Fruit fly (Drosophila melanogaster) whole organism, embryonic: ENCODE data around the gene CG17154.
A peak's percentile ranks its signal among the peaks of the same experiment; 100 is the strongest.

ENCODE experiments used
- CG10543 ChIP-seq: fragments of 200-800 bp; sonication (Bioruptor generic); optimal IDR thresholded peaks from 3 replicates; lab custom pipeline; 2017; ENCODE audit warnings: missing biosample characterization, mild to moderate bottlenecking, missing genetic modification characterization, moderate library complexity
- CG12744 ChIP-seq: fragments of 200-800 bp; sonication (Bioruptor generic); optimal IDR thresholded peaks from 2 replicates; lab custom pipeline; 2016; ENCODE audit warnings: missing biosample characterization, missing genetic modification characterization
- CG14667 ChIP-seq: fragments of 200-800 bp; sonication (Bioruptor generic); IDR thresholded peaks from 2 replicates; pipeline ENCODE4 v1.3.6; 2022; ENCODE audit warnings: missing biosample characterization, missing genetic modification characterization
- CG14860 ChIP-seq: fragments of 200-800 bp; sonication (Bioruptor generic); IDR thresholded peaks from 3 replicates; pipeline ENCODE4 v1.3.6; 2022; ENCODE audit warnings: missing biosample characterization, missing genetic modification characterization; ENCODE audit not compliant: partially characterized antibody
- CG15696 ChIP-seq: fragments of 200-800 bp; sonication (Bioruptor generic); optimal IDR thresholded peaks from 2 replicates; lab custom pipeline; 2019; ENCODE audit warnings: missing biosample characterization, mild to moderate bottlenecking, missing genetic modification characterization, moderate library complexity
- CG1603 ChIP-seq: fragments of 200-800 bp; sonication (Bioruptor generic); optimal IDR thresholded peaks from 2 replicates; lab custom pipeline; 2019; ENCODE audit warnings: missing biosample characterization, mild to moderate bottlenecking, missing genetic modification characterization, moderate library complexity
- CG16815 ChIP-seq: fragments of 200-800 bp; sonication (Bioruptor generic); optimal IDR thresholded peaks from 3 replicates; lab custom pipeline; 2017; ENCODE audit warnings: missing biosample characterization, mild to moderate bottlenecking, missing genetic modification characterization
- CG17385 ChIP-seq: fragments of 200-800 bp; sonication (Bioruptor generic); optimal IDR thresholded peaks from 3 replicates; lab custom pipeline; 2018; ENCODE audit warnings: missing biosample characterization, mild to moderate bottlenecking, missing genetic modification characterization
- CG18599 ChIP-seq: fragments of 200-800 bp; sonication (Bioruptor generic); optimal IDR thresholded peaks from 3 replicates; lab custom pipeline; 2017; ENCODE audit warnings: missing biosample characterization, missing genetic modification characterization, mild to moderate bottlenecking, moderate library complexity, missing genetic modification reagents
- CG2202 ChIP-seq: fragments of 200-800 bp; sonication (Bioruptor generic); optimal IDR thresholded peaks from 2 replicates; lab custom pipeline; 2018; ENCODE audit warnings: missing biosample characterization, mild to moderate bottlenecking, missing genetic modification characterization
- CG31224 ChIP-seq: fragments of 200-800 bp; sonication (Bioruptor generic); IDR thresholded peaks from 2 replicates; pipeline ENCODE4 v1.3.6; 2022; ENCODE audit warnings: missing biosample characterization, missing genetic modification characterization
- CG31365 ChIP-seq: fragments of 200-800 bp; sonication (Bioruptor generic); optimal IDR thresholded peaks from 2 replicates; lab custom pipeline; 2018; ENCODE audit warnings: missing biosample characterization, mild to moderate bottlenecking, missing genetic modification characterization
- CG33557 ChIP-seq: fragments of 200-800 bp; sonication (Bioruptor generic); optimal IDR thresholded peaks from 2 replicates; lab custom pipeline; 2019; ENCODE audit warnings: missing biosample characterization, mild to moderate bottlenecking, missing genetic modification characterization, moderate library complexity
- CG4424 ChIP-seq: fragments of 200-800 bp; sonication (Bioruptor generic); optimal IDR thresholded peaks from 3 replicates; lab custom pipeline; 2016; ENCODE audit warnings: missing biosample characterization, missing genetic modification characterization
- CG5180 ChIP-seq: fragments of 200-800 bp; sonication (Bioruptor generic); optimal IDR thresholded peaks from 3 replicates; lab custom pipeline; 2017; ENCODE audit warnings: missing biosample characterization, missing genetic modification characterization, mild to moderate bottlenecking, moderate library complexity, missing genetic modification reagents
- CG6272 ChIP-seq: fragments of 200-800 bp; sonication (Bioruptor generic); IDR thresholded peaks from 2 replicates; pipeline ENCODE4 v1.3.6; 2022; ENCODE audit warnings: missing biosample characterization, missing genetic modification characterization
- CG7839 ChIP-seq: fragments of 200-800 bp; sonication (Bioruptor generic); optimal IDR thresholded peaks from 3 replicates; lab custom pipeline; 2018; ENCODE audit warnings: missing biosample characterization, mild to moderate bottlenecking, missing genetic modification characterization, moderate library complexity
- CG9437 ChIP-seq: fragments of 200-800 bp; sonication (Bioruptor generic); optimal IDR thresholded peaks from 2 replicates; lab custom pipeline; 2018; ENCODE audit warnings: missing biosample characterization, mild to moderate bottlenecking, missing genetic modification characterization
- Camta ChIP-seq: fragments of 200-800 bp; sonication (Bioruptor generic); optimal IDR thresholded peaks from 2 replicates; lab custom pipeline; 2016; ENCODE audit warnings: missing biosample characterization, missing genetic modification characterization
- D19A ChIP-seq: fragments of 200-800 bp; optimal IDR thresholded peaks from 3 replicates; lab custom pipeline; 2019; ENCODE audit warnings: missing biosample characterization, mild to moderate bottlenecking, missing genetic modification characterization, moderate library complexity
- Dek ChIP-seq: fragments of 200-800 bp; sonication (Bioruptor generic); optimal IDR thresholded peaks from 3 replicates; lab custom pipeline; 2019; ENCODE audit warnings: missing biosample characterization, mild to moderate bottlenecking, missing genetic modification characterization, moderate library complexity
- Gug ChIP-seq: fragments of 200-800 bp; sonication (Bioruptor generic); IDR thresholded peaks from 4 replicates; pipeline ENCODE4 v1.3.6; 2022; ENCODE audit warnings: missing biosample characterization, missing genetic modification characterization
- H15 ChIP-seq: fragments of 200-800 bp; sonication (Bioruptor generic); IDR thresholded peaks from 3 replicates; pipeline ENCODE4 v1.3.6; 2022; ENCODE audit warnings: missing biosample characterization, missing genetic modification characterization
- HmgZ ChIP-seq: fragments of 200-800 bp; sonication (Bioruptor generic); optimal IDR thresholded peaks from 2 replicates; lab custom pipeline; 2018; ENCODE audit warnings: missing biosample characterization, mild to moderate bottlenecking, missing genetic modification characterization
- Hr51 ChIP-seq, 2 experiments: fragments of 200-800 bp; sonication (Bioruptor generic); optimal IDR thresholded peaks; 2 replicates in 1 of 2; 3 replicates in 1 of 2; lab custom pipeline; 2016 to 2018; ENCODE audit warnings: missing biosample characterization in 2 of 2, missing genetic modification characterization in 2 of 2, mild to moderate bottlenecking in 1 of 2, moderate library complexity in 1 of 2
- MTF-1 ChIP-seq: fragments of 200-800 bp; sonication (Bioruptor generic); optimal IDR thresholded peaks from 2 replicates; lab custom pipeline; 2018; ENCODE audit warnings: missing biosample characterization, mild to moderate bottlenecking, missing genetic modification characterization, borderline replicate concordance
- NC2α ChIP-seq: fragments of 200-800 bp; sonication (Bioruptor generic); optimal IDR thresholded peaks from 2 replicates; lab custom pipeline; 2016; ENCODE audit warnings: missing biosample characterization, missing genetic modification characterization
- Scr ChIP-seq: fragments of 200-800 bp; sonication (Bioruptor generic); IDR thresholded peaks from 2 replicates; pipeline ENCODE4 v1.3.6; 2022; ENCODE audit warnings: missing biosample characterization, missing genetic modification characterization; ENCODE audit not compliant: partially characterized antibody
- Stat92E ChIP-seq, 3 experiments: fragments of >200 bp in 2 of 3; fragments of 200-800 bp in 1 of 3; sonication (Bioruptor generic) in 1 of 3; optimal IDR thresholded peaks; 2 replicates each; lab custom pipeline; 2017 to 2019; ENCODE audit warnings: missing biosample characterization in 3 of 3, missing genetic modification characterization in 3 of 3, mild to moderate bottlenecking in 1 of 3, moderate library complexity in 1 of 3
- ase ChIP-seq: fragments of 200-800 bp; sonication (Bioruptor generic); IDR thresholded peaks from 3 replicates; pipeline ENCODE4 v1.3.6; 2022; ENCODE audit warnings: missing biosample characterization, missing genetic modification characterization
- corto ChIP-seq: fragments of 200-800 bp; sonication (Bioruptor generic); optimal IDR thresholded peaks from 2 replicates; lab custom pipeline; 2016; ENCODE audit warnings: missing biosample characterization, mild to moderate bottlenecking, missing genetic modification characterization, moderate library complexity
- exex ChIP-seq: fragments of 200-800 bp; sonication (Bioruptor generic); optimal IDR thresholded peaks from 4 replicates; lab custom pipeline; 2018; ENCODE audit warnings: missing biosample characterization, mild to moderate bottlenecking, missing genetic modification characterization, moderate library complexity
- h ChIP-seq: fragments of >200 bp; optimal IDR thresholded peaks from 2 replicates; lab custom pipeline; 2017
- hth ChIP-seq: fragments of >200 bp; optimal IDR thresholded peaks from 2 replicates; lab custom pipeline; 2017; ENCODE audit warnings: inconsistent platforms
- insv ChIP-seq, 2 experiments: fragments of 200-800 bp; sonication (Bioruptor generic); optimal IDR thresholded peaks; 3 replicates each; lab custom pipeline; 2016 to 2018; ENCODE audit warnings: missing biosample characterization in 2 of 2, missing genetic modification characterization in 2 of 2
- lov ChIP-seq, 2 experiments: fragments of 200-800 bp in 1 of 2; fragments of >200 bp in 1 of 2; sonication (Bioruptor generic) in 1 of 2; IDR thresholded peaks in 1 of 2; optimal IDR thresholded peaks in 1 of 2; 2 replicates in 1 of 2; 3 replicates in 1 of 2; pipeline versions ENCODE4 v1.3.6 to Lab custom; 2017 to 2022; ENCODE audit warnings: missing biosample characterization in 1 of 2, missing genetic modification characterization in 1 of 2
- mld ChIP-seq: fragments of 200-800 bp; sonication (Bioruptor generic); IDR thresholded peaks from 3 replicates; pipeline ENCODE4 v1.3.6; 2022; ENCODE audit warnings: missing biosample characterization, missing genetic modification characterization; ENCODE audit not compliant: partially characterized antibody
- nerfin-1 ChIP-seq: fragments of 200-800 bp; sonication (Bioruptor generic); optimal IDR thresholded peaks from 3 replicates; lab custom pipeline; 2019; ENCODE audit warnings: missing biosample characterization, mild to moderate bottlenecking, missing genetic modification characterization, moderate library complexity
- nmo ChIP-seq: fragments of 200-800 bp; sonication (Bioruptor generic); optimal IDR thresholded peaks from 2 replicates; lab custom pipeline; 2018; ENCODE audit warnings: missing biosample characterization, mild to moderate bottlenecking, missing genetic modification characterization, moderate library complexity
- onecut ChIP-seq: fragments of 200-800 bp; sonication (Bioruptor generic); IDR thresholded peaks from 2 replicates; pipeline ENCODE4 v1.3.6; 2022; ENCODE audit warnings: missing biosample characterization, missing genetic modification characterization
- pb ChIP-seq: fragments of 200-800 bp; sonication (Bioruptor generic); optimal IDR thresholded peaks from 3 replicates; lab custom pipeline; 2016; ENCODE audit warnings: missing biosample characterization, missing genetic modification characterization
- prd ChIP-seq, 3 experiments: fragments of >200 bp in 2 of 3; fragments of 200-800 bp in 1 of 3; sonication (Bioruptor generic) in 1 of 3; optimal IDR thresholded peaks in 2 of 3; IDR thresholded peaks in 1 of 3; 2 replicates in 2 of 3; 3 replicates in 1 of 3; pipeline versions ENCODE4 v1.3.6 to Lab custom; 2017 to 2022; ENCODE audit warnings: missing biosample characterization in 1 of 3, missing genetic modification characterization in 1 of 3
- repo ChIP-seq: fragments of 200-800 bp; sonication (Bioruptor generic); optimal IDR thresholded peaks from 2 replicates; lab custom pipeline; 2016; ENCODE audit warnings: missing biosample characterization, missing genetic modification characterization
- rib ChIP-seq: fragments of 200-800 bp; sonication (Bioruptor generic); IDR thresholded peaks from 2 replicates; pipeline ENCODE4 v1.3.6; 2022; ENCODE audit warnings: missing biosample characterization, missing genetic modification characterization
- sc ChIP-seq, 3 experiments: fragments of >200 bp in 2 of 3; fragments of 200-800 bp in 1 of 3; sonication (Bioruptor generic) in 1 of 3; optimal IDR thresholded peaks; 2 replicates in 2 of 3; 3 replicates in 1 of 3; lab custom pipeline; 2017; ENCODE audit warnings: mild to moderate bottlenecking in 1 of 3, missing biosample characterization in 1 of 3, missing genetic modification characterization in 1 of 3, missing genetic modification reagents in 1 of 3
- sob ChIP-seq: fragments of 200-800 bp; sonication (Bioruptor generic); IDR thresholded peaks from 2 replicates; pipeline ENCODE4 v1.3.6; 2022; ENCODE audit warnings: missing biosample characterization, missing genetic modification characterization
- tin ChIP-seq: fragments of 200-800 bp; sonication (Bioruptor generic); optimal IDR thresholded peaks from 3 replicates; lab custom pipeline; 2016; ENCODE audit warnings: missing biosample characterization, missing genetic modification characterization
- wek ChIP-seq: fragments of 200-800 bp; sonication (Bioruptor generic); optimal IDR thresholded peaks from 3 replicates; lab custom pipeline; 2018; ENCODE audit warnings: missing biosample characterization, mild to moderate bottlenecking, missing genetic modification characterization, moderate library complexity

CG17154 gene

DNA sequence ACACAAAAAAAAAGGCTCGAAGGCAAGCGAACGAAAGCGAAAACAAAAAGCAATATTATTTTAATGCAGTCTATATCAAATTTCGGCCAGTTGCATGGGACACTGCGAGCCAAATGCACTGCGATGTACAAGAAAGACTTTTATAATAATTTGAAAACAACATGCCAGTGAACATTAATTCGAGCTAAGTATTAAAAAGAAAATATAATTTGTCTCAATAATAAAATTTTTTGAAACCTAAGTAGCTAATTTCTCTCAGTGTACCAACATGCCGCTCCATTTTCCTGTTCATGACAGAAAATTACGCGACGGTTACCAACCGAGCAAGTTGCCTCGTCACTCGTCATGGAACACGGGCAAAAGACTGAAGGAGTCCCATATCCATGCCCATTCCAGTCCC, 11.1 kb upstream of the CG17154 start (continued):
- TF ChIP-seq nerfin-1 (tag; lab: Kevin White, UChicago) (peak; percentile 42), CG15696 (tag; lab: Kevin White, UChicago) (peak; percentile 89), rib (GFP tag; lab: Robert Waterston, UW) (no peak), CG31224 (GFP tag; lab: Robert Waterston, UW) (peak; percentile 44; the same call in 1 of the 2 replicates), Stat92E (GFP tag; optimal IDR thresholded peaks at IDR 0.05; lab: Kevin White, UChicago) (no peak), Camta (peak; percentile 54), pb (no peak), H15 (GFP tag; lab: Robert Waterston, UW) (0 out of 3 replicates have a peak, but pooled peaks have one; percentile 43), CG9437 (GFP tag; lab: Kevin White, UChicago) (peak; percentile 34), CG6272 (GFP tag; lab: Robert Waterston, UW) (no peak), nmo (GFP tag; lab: Kevin White, UChicago) (peak; percentile 78), MTF-1 (GFP tag; lab: Kevin White, UChicago) (no peak), Gug (GFP tag; lab: Robert Waterston, UW) (0 out of 4 replicates have a peak, but pooled peaks have one; percentile 12), CG18599 (peak; percentile 22), CG16815 (GFP tag; lab: Kevin White, UChicago) (peak; percentile 66), sob (GFP tag; lab: Robert Waterston, UW) (peak; percentile 54; the same call in 1 of the 2 replicates), Dek (tag; lab: Kevin White, UChicago) (no peak), CG17385 (GFP tag; lab: Kevin White, UChicago) (peak; percentile 59), ase (GFP tag; lab: Robert Waterston, UW) (no peak), CG1603 (tag; lab: Kevin White, UChicago) (peak; percentile 35), CG2202 (tag; lab: Kevin White, UChicago) (peak; percentile 63), CG31365 (tag; lab: Kevin White, UChicago) (no peak), onecut (GFP tag; lab: Robert Waterston, UW) (peak; percentile 42; the same call in 1 of the 2 replicates), tin (peak; percentile 66), exex (tag; lab: Kevin White, UChicago) (no peak), insv (GFP tag; optimal IDR thresholded peaks at IDR 0.05; lab: Kevin White, UChicago) (no peak), lov (optimal IDR thresholded peaks at IDR 0.05; lab: Kevin White, UChicago) (no peak), lov (GFP tag; IDR thresholded peaks at IDR 0.05; lab: Robert Waterston, UW) (no peak), HmgZ (tag; lab: Kevin White, UChicago) (no peak), sc (optimal IDR thresholded peaks at IDR 0.05; lab: Kevin White, UChicago) (no peak), sc (GFP tag; optimal IDR thresholded peaks at IDR 0.05; lab: Kevin White, UChicago) (peak; percentile 54), CG14667 (GFP tag; lab: Robert Waterston, UW) (0 out of 2 replicates have a peak, but pooled peaks have one; percentile 12), CG4424 (peak; percentile 72), prd (optimal IDR thresholded peaks at IDR 0.05; lab: Kevin White, UChicago) (no peak), prd (GFP tag; IDR thresholded peaks at IDR 0.05; lab: Robert Waterston, UW) (peak; percentile 79; the same call in 2 of the 3 replicates), CG14860 (no peak), corto (no peak), repo (GFP tag; lab: Kevin White, UChicago) (no peak), hth (no peak), CG33557 (peak; percentile 69), CG12744 (GFP tag; lab: Kevin White, UChicago) (peak; percentile 50), NC2α (GFP tag; lab: Kevin White, UChicago) (peak; percentile 4), Scr (GFP tag; lab: Robert Waterston, UW) (no peak), mld (GFP tag; lab: Robert Waterston, UW) (no peak), h (no peak), CG5180 (peak; percentile 19), CG7839 (tag; lab: Kevin White, UChicago) (peak; percentile 63), Hr51 (GFP tag; optimal IDR thresholded peaks at IDR 0.05; lab: Kevin White, UChicago) (peak; percentile 14 to 70), wek (GFP tag; lab: Kevin White, UChicago) (no peak), D19A (tag; lab: Kevin White, UChicago) (peak; percentile 61), CG10543 (GFP tag; lab: Kevin White, UChicago) (no peak)
